Worm (Caenorhabditis elegans) whole organism, midembryonic: ENCODE data around the gene idpc-7.

Source experiments
- T22C8.4 ChIP-seq: fragments of 200-800 bp; sonication (Bioruptor generic); IDR thresholded peaks from 2 replicates; pipeline ENCODE4 v1.3.6; 2022; ENCODE audit warnings: missing genetic modification characterization, missing compliant biosample characterization
- cog-1 ChIP-seq: sonication (generic microtip); optimal IDR thresholded peaks from 2 replicates; lab custom pipeline; 2016; ENCODE audit warnings: missing genetic modification characterization, missing compliant biosample characterization
- flt-1 ChIP-seq: fragments of 200-800 bp; sonication (Bioruptor generic); IDR thresholded peaks from 2 replicates; pipeline ENCODE4 v1.3.6; 2022; ENCODE audit warnings: missing genetic modification characterization, missing compliant biosample characterization
- klf-2 ChIP-seq: fragments of 200-800 bp; sonication (Bioruptor generic); conservative IDR thresholded peaks from 2 replicates; pipeline ENCODE4 v1.3.6; 2022; ENCODE audit warnings: missing genetic modification reagents, missing genetic modification characterization, missing compliant biosample characterization
- med-1 ChIP-seq: sonication (generic microtip); optimal IDR thresholded peaks from 2 replicates; lab custom pipeline; 2017; ENCODE audit warnings: missing genetic modification characterization, mild to moderate bottlenecking, missing compliant biosample characterization, antibody characterized with exemption, missing genetic modification reagents; ENCODE audit not compliant: insufficient read depth
- tab-1 ChIP-seq: fragments of 200-800 bp; sonication (Bioruptor generic); IDR thresholded peaks from 2 replicates; pipeline ENCODE4 v1.3.6; 2022; ENCODE audit warnings: missing genetic modification characterization, missing compliant biosample characterization
- ztf-23 ChIP-seq: fragments of 200-800 bp; sonication (Bioruptor generic); IDR thresholded peaks from 2 replicates; pipeline ENCODE4 v1.3.6; 2022; ENCODE audit warnings: missing genetic modification reagents, missing genetic modification characterization, missing compliant biosample characterization
- ztf-29 ChIP-seq: fragments of 200-800 bp; sonication (Bioruptor generic); IDR thresholded peaks from 2 replicates; pipeline ENCODE4 v1.3.6; 2022; ENCODE audit warnings: missing genetic modification reagents, missing genetic modification characterization, missing compliant biosample characterization

DNA sequence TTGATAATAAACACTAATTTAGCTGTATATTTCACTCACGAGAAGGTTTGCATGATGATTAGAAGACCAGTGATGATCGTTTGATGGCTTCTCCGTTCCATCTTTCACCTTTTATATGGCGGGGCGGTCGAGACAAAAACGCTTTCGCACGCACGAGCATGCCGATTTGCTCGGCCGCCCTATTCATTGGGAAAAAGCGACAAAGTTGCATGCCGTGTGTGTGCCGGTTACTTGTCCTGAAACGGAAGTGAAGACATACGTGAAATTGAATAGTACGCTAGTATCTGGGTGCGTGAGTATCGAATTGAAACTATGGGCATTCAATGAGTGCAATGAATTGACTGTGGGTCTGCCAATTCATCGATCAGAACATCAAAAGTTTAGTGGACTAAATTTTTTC lies 4.0 kb upstream of the idpc-7 start, which contains the start of gene idpc-5:
- TF ChIP-seq T22C8.4 (GFP tag; lab: Robert Waterston, UW) (no peak), klf-2 (no peak), flt-1 (GFP tag; lab: Robert Waterston, UW) (no peak), ztf-23 (GFP tag; lab: Robert Waterston, UW) (no peak), cog-1 (tag; lab: Kevin White, UChicago) (no peak), med-1 (GFP tag; lab: Kevin White, UChicago) (no peak), tab-1 (GFP tag; lab: Robert Waterston, UW) (no peak), ztf-29 (GFP tag; lab: Robert Waterston, UW) (no peak)
